Worm (Caenorhabditis elegans) whole organism, L2 larva: ENCODE data around the gene mec-3.

Experiments used
- C34F6.9 ChIP-seq: fragments of 150-350 bp; optimal IDR thresholded peaks from 2 replicates; lab custom pipeline; 2014; ENCODE audit warnings: missing biosample characterization, missing genetic modification characterization
- F13H6.1 ChIP-seq: sonication (generic microtip); optimal IDR thresholded peaks from 2 replicates; lab custom pipeline; 2016; ENCODE audit warnings: missing genetic modification characterization, missing compliant biosample characterization
- R02D3.7 ChIP-seq: fragments of 150-350 bp; optimal IDR thresholded peaks from 2 replicates; lab custom pipeline; 2014; ENCODE audit warnings: missing biosample characterization, missing genetic modification characterization
- Y55F3AM.14 ChIP-seq: fragments of 200-800 bp; sonication (Bioruptor generic); optimal IDR thresholded peaks from 2 replicates; lab custom pipeline; 2018; ENCODE audit warnings: mild to moderate bottlenecking, missing genetic modification characterization, missing compliant biosample characterization
- ZK546.5 ChIP-seq: sonication (generic microtip); optimal IDR thresholded peaks from 2 replicates; lab custom pipeline; 2017; ENCODE audit warnings: missing biosample characterization, missing genetic modification characterization
- alr-1 ChIP-seq: fragments of 150-350 bp; optimal IDR thresholded peaks from 2 replicates; lab custom pipeline; 2014; ENCODE audit warnings: missing biosample characterization, missing genetic modification characterization
- aly-2 ChIP-seq: fragments of 150-350 bp; optimal IDR thresholded peaks from 2 replicates; lab custom pipeline; 2014; ENCODE audit warnings: missing biosample characterization, missing genetic modification characterization
- blmp-1 ChIP-seq: sonication (generic microtip); optimal IDR thresholded peaks from 2 replicates; lab custom pipeline; 2017; ENCODE audit warnings: missing genetic modification characterization, mild to moderate bottlenecking, missing compliant biosample characterization, antibody characterized with exemption, moderate library complexity; ENCODE audit not compliant: insufficient read depth
- ceh-16 ChIP-seq: fragments of 150-350 bp; optimal IDR thresholded peaks from 2 replicates; lab custom pipeline; 2014; ENCODE audit warnings: missing biosample characterization, missing genetic modification characterization
- ceh-82 ChIP-seq: fragments of 150-350 bp; optimal IDR thresholded peaks from 2 replicates; lab custom pipeline; 2014; ENCODE audit warnings: missing biosample characterization, missing genetic modification characterization
- crh-2 ChIP-seq: sonication (generic microtip); optimal IDR thresholded peaks from 2 replicates; lab custom pipeline; 2017; ENCODE audit warnings: missing biosample characterization, missing genetic modification characterization
- dmd-4 ChIP-seq: sonication (generic microtip); optimal IDR thresholded peaks from 2 replicates; lab custom pipeline; 2017; ENCODE audit warnings: missing biosample characterization, missing genetic modification characterization
- egl-27 ChIP-seq: sonication (generic microtip); optimal IDR thresholded peaks from 3 replicates; lab custom pipeline; 2017; ENCODE audit warnings: missing biosample characterization, missing genetic modification reagents, missing genetic modification characterization
- elt-1 ChIP-seq: fragments of 150-350 bp; optimal IDR thresholded peaks from 2 replicates; lab custom pipeline; 2014; ENCODE audit warnings: missing biosample characterization, missing genetic modification characterization
- elt-3 ChIP-seq: sonication (generic microtip); optimal IDR thresholded peaks from 2 replicates; lab custom pipeline; 2017; ENCODE audit warnings: missing biosample characterization, missing genetic modification characterization
- fos-1 ChIP-seq: fragments of 150-350 bp; optimal IDR thresholded peaks from 2 replicates; lab custom pipeline; 2014; ENCODE audit warnings: missing biosample characterization, missing genetic modification characterization
- lin-11 ChIP-seq: fragments of 150-350 bp; sonication (generic microtip); optimal IDR thresholded peaks from 2 replicates; lab custom pipeline; 2014; ENCODE audit warnings: missing biosample characterization, missing genetic modification characterization, inconsistent platforms, mixed read lengths
- lin-13 ChIP-seq: fragments of 150-350 bp; optimal IDR thresholded peaks from 2 replicates; lab custom pipeline; 2014; ENCODE audit warnings: missing biosample characterization, missing genetic modification reagents, missing genetic modification characterization
- lin-39 ChIP-seq: fragments of 150-350 bp; optimal IDR thresholded peaks from 2 replicates; lab custom pipeline; 2014; ENCODE audit warnings: missing biosample characterization, missing genetic modification reagents, missing genetic modification characterization
- mab-5 ChIP-seq: fragments of 150-350 bp; optimal IDR thresholded peaks from 2 replicates; lab custom pipeline; 2014; ENCODE audit warnings: missing biosample characterization, missing genetic modification characterization
- mbf-1 ChIP-seq: sonication (generic microtip); optimal IDR thresholded peaks from 2 replicates; lab custom pipeline; 2017; ENCODE audit warnings: missing biosample characterization, missing genetic modification characterization
- nhr-129 ChIP-seq: fragments of 150-350 bp; optimal IDR thresholded peaks from 2 replicates; lab custom pipeline; 2014; ENCODE audit warnings: missing biosample characterization, missing genetic modification characterization
- nhr-21 ChIP-seq: fragments of 150-350 bp; optimal IDR thresholded peaks from 2 replicates; lab custom pipeline; 2014; ENCODE audit warnings: missing biosample characterization, missing genetic modification characterization
- nhr-23 ChIP-seq: fragments of 150-350 bp; optimal IDR thresholded peaks from 2 replicates; lab custom pipeline; 2014; ENCODE audit warnings: missing biosample characterization, missing genetic modification reagents, missing genetic modification characterization
- nhr-237 ChIP-seq: fragments of 150-350 bp; optimal IDR thresholded peaks from 2 replicates; lab custom pipeline; 2014; ENCODE audit warnings: missing biosample characterization, missing genetic modification characterization
- nhr-6 ChIP-seq: fragments of 150-350 bp; optimal IDR thresholded peaks from 2 replicates; lab custom pipeline; 2014; ENCODE audit warnings: missing biosample characterization, missing genetic modification characterization
- peb-1 ChIP-seq: fragments of 150-350 bp; optimal IDR thresholded peaks from 2 replicates; lab custom pipeline; 2014; ENCODE audit warnings: missing biosample characterization, missing genetic modification characterization
- skn-1 ChIP-seq: sonication (generic microtip); optimal IDR thresholded peaks from 2 replicates; lab custom pipeline; 2017; ENCODE audit warnings: missing biosample characterization, missing genetic modification characterization
- sma-3 ChIP-seq: sonication (generic microtip); optimal IDR thresholded peaks from 2 replicates; lab custom pipeline; 2016; ENCODE audit warnings: missing genetic modification reagents, missing genetic modification characterization, missing compliant biosample characterization
- sma-9 ChIP-seq, 2 experiments: fragments of 150-350 bp in 1 of 2; sonication (generic microtip) in 1 of 2; optimal IDR thresholded peaks; 2 replicates each; lab custom pipeline; 2014 to 2016; ENCODE audit warnings: missing genetic modification characterization in 2 of 2, mild to moderate bottlenecking in 1 of 2, missing biosample characterization in 1 of 2, missing compliant biosample characterization in 1 of 2, missing genetic modification reagents in 1 of 2, moderate library complexity in 1 of 2
- snpc-4 ChIP-seq: fragments of 150-350 bp; optimal IDR thresholded peaks from 2 replicates; lab custom pipeline; 2014; ENCODE audit warnings: missing biosample characterization, missing genetic modification characterization
- unc-39 ChIP-seq: fragments of 150-350 bp; optimal IDR thresholded peaks from 2 replicates; lab custom pipeline; 2014; ENCODE audit warnings: missing biosample characterization, missing genetic modification characterization
- unc-55 ChIP-seq: fragments of 150-350 bp; sonication (generic microtip); optimal IDR thresholded peaks from 3 replicates; lab custom pipeline; 2014; ENCODE audit warnings: missing biosample characterization, missing genetic modification reagents, missing genetic modification characterization
- unc-62 ChIP-seq: fragments of 150-350 bp; optimal IDR thresholded peaks from 2 replicates; lab custom pipeline; 2014; ENCODE audit warnings: missing biosample characterization, missing genetic modification reagents, missing genetic modification characterization
- zag-1 ChIP-seq: fragments of 150-350 bp; optimal IDR thresholded peaks from 2 replicates; lab custom pipeline; 2014; ENCODE audit warnings: missing biosample characterization, missing genetic modification characterization
- ztf-1 ChIP-seq: fragments of 200-800 bp; sonication (Bioruptor generic); conservative IDR thresholded peaks from 2 replicates; pipeline ENCODE4 v1.3.6; 2022; ENCODE audit warnings: missing genetic modification characterization, missing compliant biosample characterization
- ztf-11 ChIP-seq: sonication (generic microtip); optimal IDR thresholded peaks from 2 replicates; lab custom pipeline; 2017; ENCODE audit warnings: missing biosample characterization, missing genetic modification characterization

mec-3 gene

ce11 chrIV:10469494-10469893 is 7.8 kb upstream of the mec-3 start, which contains the start of gene ugt-44:
Gene ugt-44 (plus strand): TSS chrIV:10469741.
- no peak for TF ChIP-seq skn-1 (tag; lab: Kevin White, UChicago)
- TF ChIP-seq fos-1: peak; percentile 90
- peak; percentile 76 for TF ChIP-seq sma-9 (GFP tag; optimal IDR thresholded peaks at IDR 0.05; lab: Kevin White, UChicago)
- TF ChIP-seq sma-9 (tag; optimal IDR thresholded peaks at IDR 0.05; lab: Kevin White, UChicago): no peak
- TF ChIP-seq ZK546.5 (tag; lab: Kevin White, UChicago): no peak
- TF ChIP-seq nhr-129: no peak

- no peak for TF ChIP-seq C34F6.9 (tag; lab: Kevin White, UChicago)
- no peak for TF ChIP-seq alr-1 (tag; lab: Kevin White, UChicago)
- TF ChIP-seq fos-1: peak; percentile 58
These were observed 7.0 kb upstream of the mec-3 start for ce11 chrIV:10468662-10469061.

ce11 chrIV:10467347-10467746 is 5.7 kb upstream of the mec-3 start:
- TF ChIP-seq Y55F3AM.14 (GFP tag; lab: Kevin White, UChicago) (no peak), peb-1 (tag; lab: Kevin White, UChicago) (no peak), elt-3 (tag; lab: Kevin White, UChicago) (no peak), lin-11 (no peak), mab-5 (tag; lab: Kevin White, UChicago) (no peak), mbf-1 (tag; lab: Kevin White, UChicago) (no peak), ztf-1 (no peak), ztf-11 (tag; lab: Kevin White, UChicago) (no peak), nhr-237 (tag; lab: Kevin White, UChicago) (no peak), egl-27 (tag; lab: Kevin White, UChicago) (no peak)

- TF ChIP-seq fos-1 (peak; percentile 91), R02D3.7 (tag; lab: Kevin White, UChicago) (no peak), aly-2 (no peak), sma-9 (GFP tag; optimal IDR thresholded peaks at IDR 0.05; lab: Kevin White, UChicago) (peak; percentile 59), sma-9 (tag; optimal IDR thresholded peaks at IDR 0.05; lab: Kevin White, UChicago) (no peak), F13H6.1 (tag; lab: Kevin White, UChicago) (no peak)
- TF ChIP-seq, all 48 proteins: peak for 2
These were observed 4.7 kb upstream of the mec-3 start for ce11 chrIV:10466398-10466797.

DNA sequence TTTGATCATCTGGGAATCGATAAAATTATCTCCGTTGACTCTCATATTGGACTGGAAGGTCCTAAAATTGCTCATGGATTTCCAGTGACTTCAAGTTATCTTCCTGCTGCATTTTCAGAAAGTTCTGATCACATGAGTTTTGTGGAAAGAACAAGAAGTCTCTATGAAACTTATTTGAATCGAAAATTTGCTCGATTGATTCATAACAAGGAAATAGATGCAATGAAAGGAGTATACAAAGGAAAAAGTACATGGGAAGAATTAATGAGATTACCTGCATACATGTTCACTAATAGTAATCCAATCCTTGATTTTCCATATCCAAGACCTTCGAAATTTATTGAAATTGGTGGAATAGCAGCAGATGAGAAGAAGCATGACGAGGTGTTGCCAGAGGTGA is 4.1 kb upstream of the mec-3 start:
- TF ChIP-seq lin-11: no peak
- no peak for TF ChIP-seq fos-1
- TF ChIP-seq unc-55: no peak
- no peak for TF ChIP-seq aly-2
- no peak for TF ChIP-seq F13H6.1 (tag; lab: Kevin White, UChicago)
- no peak for TF ChIP-seq C34F6.9 (tag; lab: Kevin White, UChicago)
- TF ChIP-seq, all 48 proteins: peak for 0

- TF ChIP-seq sma-3 (GFP tag; lab: Kevin White, UChicago) (no peak), mab-5 (tag; lab: Kevin White, UChicago) (no peak), aly-2 (no peak), F13H6.1 (tag; lab: Kevin White, UChicago) (no peak), ztf-1 (no peak), unc-39 (tag; lab: Kevin White, UChicago) (no peak), elt-3 (tag; lab: Kevin White, UChicago) (no peak), blmp-1 (tag; lab: Kevin White, UChicago) (no peak), elt-1 (tag; lab: Kevin White, UChicago) (no peak), nhr-23 (tag; lab: Kevin White, UChicago) (no peak), sma-9 (GFP tag; optimal IDR thresholded peaks at IDR 0.05; lab: Kevin White, UChicago) (no peak), sma-9 (tag; optimal IDR thresholded peaks at IDR 0.05; lab: Kevin White, UChicago) (no peak), lin-11 (no peak), nhr-237 (tag; lab: Kevin White, UChicago) (no peak), skn-1 (tag; lab: Kevin White, UChicago) (no peak), nhr-6 (tag; lab: Kevin White, UChicago) (no peak)
These were observed 2.4 kb upstream of the mec-3 start, which contains the start of gene ugt-43 for ce11 chrIV:10463987-10464638. Gene ugt-43 (plus strand): TSS chrIV:10464588.

DNA sequence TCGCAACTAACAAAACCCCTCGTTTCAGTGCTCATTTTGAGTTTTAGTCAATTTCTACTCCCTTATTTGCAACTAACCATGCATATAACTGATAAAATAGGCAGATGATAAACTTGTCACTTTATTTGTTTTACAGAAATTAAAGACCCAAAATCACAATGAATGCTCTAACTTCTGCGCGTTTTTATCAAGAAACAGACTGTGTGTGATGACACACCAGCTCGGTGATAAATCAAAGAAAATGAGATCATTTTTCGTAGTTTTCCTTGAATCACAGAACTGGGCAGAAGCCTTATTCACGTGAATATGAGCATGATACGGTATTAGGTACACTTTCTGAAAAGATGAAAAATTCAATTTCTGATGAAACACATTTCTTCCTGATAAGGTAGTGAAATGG is 1.5 kb upstream of the mec-3 start:
- TF ChIP-seq sma-3 (GFP tag; lab: Kevin White, UChicago) (peak; percentile 17), nhr-237 (tag; lab: Kevin White, UChicago) (no peak), crh-2 (peak; percentile 33), C34F6.9 (tag; lab: Kevin White, UChicago) (no peak), fos-1 (peak; percentile 98), lin-13 (GFP tag; lab: Kevin White, UChicago) (no peak), unc-62 (GFP tag; lab: Kevin White, UChicago) (no peak), snpc-4 (tag; lab: Kevin White, UChicago) (no peak), ceh-82 (tag; lab: Kevin White, UChicago) (no peak), alr-1 (tag; lab: Kevin White, UChicago) (no peak), elt-3 (tag; lab: Kevin White, UChicago) (no peak), zag-1 (tag; lab: Kevin White, UChicago) (no peak), lin-39 (tag; lab: Kevin White, UChicago) (no peak), egl-27 (tag; lab: Kevin White, UChicago) (no peak), nhr-21 (tag; lab: Kevin White, UChicago) (no peak), dmd-4 (tag; lab: Kevin White, UChicago) (no peak), elt-1 (tag; lab: Kevin White, UChicago) (no peak), unc-39 (tag; lab: Kevin White, UChicago) (no peak), sma-9 (GFP tag; optimal IDR thresholded peaks at IDR 0.05; lab: Kevin White, UChicago) (peak; percentile 79), sma-9 (tag; optimal IDR thresholded peaks at IDR 0.05; lab: Kevin White, UChicago) (no peak), ceh-16 (tag; lab: Kevin White, UChicago) (no peak)
